Worm (Caenorhabditis elegans): ENCODE results near the gene F43C1.7.

Gene F43C1.7

ce11 chrIII:4242225-4242862 is at the start of gene F43C1.7:
F43C1.7 (minus strand) TSS chrIII:4242575.
- TF ChIP-seq nhr-129 (tag; optimal IDR thresholded peaks at IDR 0.05) (peak; percentile 64), crh-2 (tag; optimal IDR thresholded peaks at IDR 0.05) (no peak)

- TF ChIP-seq mab-5 (tag; optimal IDR thresholded peaks at IDR 0.05) (no peak), zag-1 (tag; optimal IDR thresholded peaks at IDR 0.05) (no peak), aly-2 (tag; optimal IDR thresholded peaks at IDR 0.05) (no peak), unc-55 (GFP tag; optimal IDR thresholded peaks at IDR 0.05) (peak; percentile 70), sma-9 (GFP tag; optimal IDR thresholded peaks at IDR 0.05) (no peak), sma-9 (tag; optimal IDR thresholded peaks at IDR 0.05) (no peak), crh-2 (tag; optimal IDR thresholded peaks at IDR 0.05) (peak; percentile 8), alr-1 (tag; optimal IDR thresholded peaks at IDR 0.05) (no peak), nhr-129 (tag; optimal IDR thresholded peaks at IDR 0.05) (no peak), nhr-10 (tag; optimal IDR thresholded peaks at IDR 0.05) (no peak), ZK546.5 (tag; optimal IDR thresholded peaks at IDR 0.05) (no peak), gmeb-1 (tag; optimal IDR thresholded peaks at IDR 0.05) (peak; percentile 70), unc-39 (tag; optimal IDR thresholded peaks at IDR 0.05) (no peak), nhr-237 (tag; optimal IDR thresholded peaks at IDR 0.05) (no peak), mdl-1 (tag; optimal IDR thresholded peaks at IDR 0.05) (no peak), egl-27 (tag; optimal IDR thresholded peaks at IDR 0.05) (no peak), C34F6.9 (tag; optimal IDR thresholded peaks at IDR 0.05) (peak; percentile 66), lsy-2 (tag; optimal IDR thresholded peaks at IDR 0.05) (peak in 1 of 2 experiments; percentile 48), snpc-4 (tag; optimal IDR thresholded peaks at IDR 0.05) (no peak), dmd-4 (tag; optimal IDR thresholded peaks at IDR 0.05) (no peak)
Measured at ce11 chrIII:4291216-4291691, 48.9 kb upstream of the F43C1.7 start, which contains the start of gene mcm-5. mcm-5 (minus strand) TSS chrIII:4291266.

ce11 chrIII:4289952-4290351 is 47.6 kb upstream of the F43C1.7 start:
- TF ChIP-seq lin-11 (tag; optimal IDR thresholded peaks at IDR 0.05) (no peak), nhr-23 (tag; optimal IDR thresholded peaks at IDR 0.05) (no peak), nhr-21 (tag; optimal IDR thresholded peaks at IDR 0.05) (no peak), nhr-129 (tag; optimal IDR thresholded peaks at IDR 0.05) (no peak), ceh-82 (tag; optimal IDR thresholded peaks at IDR 0.05) (no peak), nhr-6 (tag; optimal IDR thresholded peaks at IDR 0.05) (no peak), ama-1 (optimal IDR thresholded peaks at IDR 0.05) (no peak), mdl-1 (tag; optimal IDR thresholded peaks at IDR 0.05) (no peak), nhr-11 (tag; optimal IDR thresholded peaks at IDR 0.05) (no peak), Y55F3AM.14 (GFP tag; optimal IDR thresholded peaks at IDR 0.05) (no peak), dmd-4 (tag; optimal IDR thresholded peaks at IDR 0.05) (no peak), unc-55 (GFP tag; optimal IDR thresholded peaks at IDR 0.05) (no peak), blmp-1 (tag; optimal IDR thresholded peaks at IDR 0.05; ENCODE audit: insufficient read depth) (no peak), skn-1 (tag; optimal IDR thresholded peaks at IDR 0.05) (no peak)

ce11 chrIII:4287379-4287778 is 45.0 kb upstream of the F43C1.7 start, which contains the start of gene R10E4.3:
R10E4.3 (minus strand) TSS chrIII:4287479.
- TF ChIP-seq fos-1 (tag; optimal IDR thresholded peaks at IDR 0.05), result no peak
- TF ChIP-seq nhr-23 (tag; optimal IDR thresholded peaks at IDR 0.05), result no peak
- no peak for TF ChIP-seq blmp-1 (tag; optimal IDR thresholded peaks at IDR 0.05; ENCODE audit: insufficient read depth)
- TF ChIP-seq sma-9 (GFP tag; optimal IDR thresholded peaks at IDR 0.05), result no peak
- TF ChIP-seq sma-9 (tag; optimal IDR thresholded peaks at IDR 0.05), result no peak
- no peak for TF ChIP-seq skn-1 (tag; optimal IDR thresholded peaks at IDR 0.05)
- TF ChIP-seq ceh-82 (tag; optimal IDR thresholded peaks at IDR 0.05), result no peak
- TF ChIP-seq unc-55 (GFP tag; optimal IDR thresholded peaks at IDR 0.05), result no peak
- no peak for TF ChIP-seq nhr-129 (tag; optimal IDR thresholded peaks at IDR 0.05)
- TF ChIP-seq nhr-10 (tag; optimal IDR thresholded peaks at IDR 0.05), result no peak
- TF ChIP-seq elt-3 (tag; optimal IDR thresholded peaks at IDR 0.05), result no peak

- TF ChIP-seq fos-1 (tag; optimal IDR thresholded peaks at IDR 0.05) (peak; percentile 79), mdl-1 (tag; optimal IDR thresholded peaks at IDR 0.05) (peak in 1 of 2 experiments; percentile 82), unc-62 (GFP tag; optimal IDR thresholded peaks at IDR 0.05) (no peak), R02D3.7 (tag; optimal IDR thresholded peaks at IDR 0.05) (no peak), ztf-11 (tag; optimal IDR thresholded peaks at IDR 0.05) (no peak), snpc-4 (tag; optimal IDR thresholded peaks at IDR 0.05) (peak; percentile 30), aly-2 (tag; optimal IDR thresholded peaks at IDR 0.05) (no peak), sma-9 (GFP tag; optimal IDR thresholded peaks at IDR 0.05) (peak; percentile 93), sma-9 (tag; optimal IDR thresholded peaks at IDR 0.05) (no peak), elt-1 (tag; optimal IDR thresholded peaks at IDR 0.05) (no peak), lin-11 (tag; optimal IDR thresholded peaks at IDR 0.05) (no peak), egl-27 (tag; optimal IDR thresholded peaks at IDR 0.05) (peak; percentile 72), ama-1 (optimal IDR thresholded peaks at IDR 0.05) (no peak), nhr-6 (tag; optimal IDR thresholded peaks at IDR 0.05) (peak; percentile 41), crh-2 (tag; optimal IDR thresholded peaks at IDR 0.05) (peak; percentile 73), lin-39 (tag; optimal IDR thresholded peaks at IDR 0.05) (no peak), ceh-16 (tag; optimal IDR thresholded peaks at IDR 0.05) (peak; percentile 90), blmp-1 (tag; optimal IDR thresholded peaks at IDR 0.05; ENCODE audit: insufficient read depth) (peak; percentile 79), gmeb-1 (tag; optimal IDR thresholded peaks at IDR 0.05) (peak; percentile 58), nhr-77 (tag; optimal IDR thresholded peaks at IDR 0.05) (no peak), dmd-4 (tag; optimal IDR thresholded peaks at IDR 0.05) (no peak), lin-13 (GFP tag; optimal IDR thresholded peaks at IDR 0.05) (peak; percentile 38), nhr-21 (tag; optimal IDR thresholded peaks at IDR 0.05) (peak; percentile 87), sma-3 (GFP tag; optimal IDR thresholded peaks at IDR 0.05) (peak; percentile 97), C34F6.9 (tag; optimal IDR thresholded peaks at IDR 0.05) (peak; percentile 56), sem-4 (tag; optimal IDR thresholded peaks at IDR 0.05) (peak; percentile 58)
Measured at ce11 chrIII:4284732-4285165, 42.4 kb upstream of the F43C1.7 start.

Measured in whole organism, L2 larva.